Fruit fly (Drosophila melanogaster): ENCODE data around the gene Ptip.

Gene Ptip

dm6 chr3L:13996992-13997391 lies 31.9 kb downstream of the Ptip start, which contains the start of gene CG17361 (continued):
- TF ChIP-seq CG10565 (GFP tag; optimal IDR thresholded peaks at IDR 0.05) (no peak), CG11085 (GFP tag; IDR thresholded peaks at IDR 0.05) (no peak), scrt (GFP tag; optimal IDR thresholded peaks at IDR 0.05) (no peak), trem (tag; optimal IDR thresholded peaks at IDR 0.05) (peak; percentile 22), Spps (tag; optimal IDR thresholded peaks at IDR 0.05) (no peak), slbo (GFP tag; IDR thresholded peaks at IDR 0.05) (peak; percentile 28; the same call in 1 of the 2 replicates), Sox100B (GFP tag; optimal IDR thresholded peaks at IDR 0.05) (no peak), sqz (GFP tag; optimal IDR thresholded peaks at IDR 0.05) (no peak), insv (GFP tag; optimal IDR thresholded peaks at IDR 0.05) (no peak), fu2 (GFP tag; optimal IDR thresholded peaks at IDR 0.05) (no peak), CG17361 (GFP tag; IDR thresholded peaks at IDR 0.05) (peak; percentile 61; the same call in 2 of the 3 replicates), Xbp1 (GFP tag; optimal IDR thresholded peaks at IDR 0.05) (no peak), CG1792 (GFP tag; optimal IDR thresholded peaks at IDR 0.05) (no peak), Sox102F (GFP tag; optimal IDR thresholded peaks at IDR 0.05) (no peak), CG2199 (GFP tag; IDR thresholded peaks at IDR 0.05) (no peak), E2f2 (GFP tag; IDR thresholded peaks at IDR 0.05) (peak; percentile 64), CG8765 (GFP tag; IDR thresholded peaks at IDR 0.05) (no peak), Vsx1 (GFP tag; optimal IDR thresholded peaks at IDR 0.05) (no peak), Dad (GFP tag; optimal IDR thresholded peaks at IDR 0.05) (no peak), hb (GFP tag; IDR thresholded peaks at IDR 0.05; ENCODE audit: partially characterized antibody) (no peak), CG12071 (GFP tag; optimal IDR thresholded peaks at IDR 0.05) (no peak), CG14710 (tag; optimal IDR thresholded peaks at IDR 0.05) (peak; percentile 14), CG3995 (GFP tag; optimal IDR thresholded peaks at IDR 0.05) (no peak), chinmo (GFP tag; IDR thresholded peaks at IDR 0.05; ENCODE audit: partially characterized antibody) (no peak), stwl (tag; optimal IDR thresholded peaks at IDR 0.05) (peak; percentile 43), Taf1 (GFP tag; IDR thresholded peaks at IDR 0.05) (no peak), CG34422 (GFP tag; IDR thresholded peaks at IDR 0.05) (peak; percentile 12; the same call in 1 of the 3 replicates), lmd (GFP tag; IDR thresholded peaks at IDR 0.05) (no peak), CG17612 (GFP tag; IDR thresholded peaks at IDR 0.05) (no peak), CG2712 (tag; optimal IDR thresholded peaks at IDR 0.05) (peak; percentile 15), lbe (GFP tag; optimal IDR thresholded peaks at IDR 0.05) (no peak), CG7928 (GFP tag; optimal IDR thresholded peaks at IDR 0.05) (peak; percentile 81), CG6272 (GFP tag; IDR thresholded peaks at IDR 0.05) (no peak), CG4360 (GFP tag; IDR thresholded peaks at IDR 0.05) (no peak), sc (optimal IDR thresholded peaks at IDR 0.05) (no peak), sc (GFP tag; optimal IDR thresholded peaks at IDR 0.05) (no peak), Sry-δ (GFP tag; optimal IDR thresholded peaks at IDR 0.05) (no peak), CG6683 (GFP tag; optimal IDR thresholded peaks at IDR 0.05) (no peak), CG6689 (GFP tag; IDR thresholded peaks at IDR 0.05) (no peak), CG6854 (GFP tag; optimal IDR thresholded peaks at IDR 0.05) (no peak), CrebB (tag; optimal IDR thresholded peaks at IDR 0.05) (no peak), CG11093 (GFP tag; IDR thresholded peaks at IDR 0.05) (no peak), lab (GFP tag; optimal IDR thresholded peaks at IDR 0.05) (no peak), CG14667 (GFP tag; IDR thresholded peaks at IDR 0.05) (no peak), CG1529 (GFP tag; optimal IDR thresholded peaks at IDR 0.05) (no peak), z (GFP tag; IDR thresholded peaks at IDR 0.05) (no peak), grau (tag; optimal IDR thresholded peaks at IDR 0.05) (peak; percentile 36), dysf (GFP tag; IDR thresholded peaks at IDR 0.05) (no peak), Bgb (GFP tag; IDR thresholded peaks at IDR 0.05; ENCODE audit: partially characterized antibody) (no peak), CG10979 (tag; optimal IDR thresholded peaks at IDR 0.05) (no peak), wek (GFP tag; optimal IDR thresholded peaks at IDR 0.05) (no peak), da (GFP tag; optimal IDR thresholded peaks at IDR 0.05) (no peak)
